Worm (Caenorhabditis elegans): ENCODE data around the gene C29F7.2.

C29F7.2 gene

DNA sequence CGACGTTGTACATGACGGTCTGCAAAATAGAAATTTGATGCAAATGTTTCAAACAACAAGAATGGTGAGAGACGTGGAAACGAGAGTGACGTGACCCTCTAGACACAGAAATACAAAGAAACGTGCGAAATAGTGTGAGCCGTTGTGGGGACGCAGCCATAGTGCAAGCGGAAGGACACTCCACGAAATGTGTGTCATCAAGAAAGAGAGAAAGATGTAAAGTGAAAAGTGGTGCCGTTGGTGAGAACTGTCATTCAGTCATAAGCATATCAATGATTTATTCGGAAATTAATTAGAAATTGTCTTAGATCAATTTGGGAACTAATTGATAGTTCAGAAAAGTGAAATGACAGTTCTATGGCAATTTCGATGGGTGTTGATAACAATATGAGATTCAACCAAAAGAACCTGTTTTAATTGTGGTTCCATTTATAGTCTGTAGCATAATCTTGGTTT, 4.0 kb downstream of the C29F7.2 start, which contains the start of gene C29F7.3 (continued):
- TF ChIP-seq php-3 (GFP tag; IDR thresholded peaks at IDR 0.05): peak; percentile 88
- TF ChIP-seq ama-1 (optimal IDR thresholded peaks at IDR 0.05): no peak
- TF ChIP-seq gei-8 (GFP tag; optimal IDR thresholded peaks at IDR 0.05): peak; percentile 9
- no peak for TF ChIP-seq lin-39 (tag; optimal IDR thresholded peaks at IDR 0.05)
- TF ChIP-seq lin-13 (GFP tag; optimal IDR thresholded peaks at IDR 0.05): no peak
- TF ChIP-seq F10B5.3 (tag; optimal IDR thresholded peaks at IDR 0.05): no peak
- TF ChIP-seq sdz-12 (GFP tag; optimal IDR thresholded peaks at IDR 0.05): no peak
- TF ChIP-seq hlh-30 (tag; optimal IDR thresholded peaks at IDR 0.05; ENCODE audit: insufficient read depth): peak; percentile 50
- TF ChIP-seq zip-11 (GFP tag; IDR thresholded peaks at IDR 0.05): no peak
- TF ChIP-seq nhr-28 (tag; optimal IDR thresholded peaks at IDR 0.05): peak; percentile 97
- TF ChIP-seq F26F4.8 (GFP tag; conservative IDR thresholded peaks at IDR 0.05): no peak
- no peak for TF ChIP-seq set-16 (GFP tag; IDR thresholded peaks at IDR 0.05)
- no peak for TF ChIP-seq vab-7 (GFP tag; IDR thresholded peaks at IDR 0.05)
- no peak for TF ChIP-seq lin-15B (tag; optimal IDR thresholded peaks at IDR 0.05)
- TF ChIP-seq snpc-4 (tag; optimal IDR thresholded peaks at IDR 0.05): no peak
- TF ChIP-seq ZK337.2 (GFP tag; IDR thresholded peaks at IDR 0.05): no peak
- no peak for TF ChIP-seq nhr-10 (tag; optimal IDR thresholded peaks at IDR 0.05)
- TF ChIP-seq daf-16 (GFP tag; optimal IDR thresholded peaks at IDR 0.05): peak in 1 of 2 experiments; percentile 20
- TF ChIP-seq daf-16 (tag; optimal IDR thresholded peaks at IDR 0.05): peak; percentile 3
- no peak for TF ChIP-seq daf-8 (GFP tag; IDR thresholded peaks at IDR 0.05)
- TF ChIP-seq lin-29 (GFP tag; IDR thresholded peaks at IDR 0.05): no peak
- TF ChIP-seq attf-4 (tag; optimal IDR thresholded peaks at IDR 0.05): no peak
- TF ChIP-seq nhr-111 (GFP tag; optimal IDR thresholded peaks at IDR 0.05): no peak
- TF ChIP-seq zfp-2 (tag; optimal IDR thresholded peaks at IDR 0.05): no peak
- TF ChIP-seq nhr-6 (tag; optimal IDR thresholded peaks at IDR 0.05): no peak
- no peak for TF ChIP-seq spr-1 (tag; optimal IDR thresholded peaks at IDR 0.05)
- no peak for TF ChIP-seq ceh-44 (GFP tag; IDR thresholded peaks at IDR 0.05)
- peak; percentile 85 for TF ChIP-seq lin-1 (GFP tag; IDR thresholded peaks at IDR 0.05)
- peak; percentile 56 for TF ChIP-seq hlh-11 (tag; optimal IDR thresholded peaks at IDR 0.05)
- no peak for TF ChIP-seq mdl-1 (tag; optimal IDR thresholded peaks at IDR 0.05)
- TF ChIP-seq zfp-3 (GFP tag; conservative IDR thresholded peaks at IDR 0.05): no peak
- no peak for TF ChIP-seq nhr-77 (tag; optimal IDR thresholded peaks at IDR 0.05)
- no peak for TF ChIP-seq arid-1 (GFP tag; conservative IDR thresholded peaks at IDR 0.05)
- TF ChIP-seq mxl-3 (GFP tag; optimal IDR thresholded peaks at IDR 0.05): peak; percentile 11
- no peak for TF ChIP-seq aha-1 (tag)
- TF ChIP-seq F44E2.7 (GFP tag; IDR thresholded peaks at IDR 0.05): no peak
- no peak for TF ChIP-seq zip-2 (tag; optimal IDR thresholded peaks at IDR 0.05)
- TF ChIP-seq duxl-1 (tag; optimal IDR thresholded peaks at IDR 0.05; ENCODE audit: poor library complexity): no peak
- no peak for TF ChIP-seq ztf-7 (tag; optimal IDR thresholded peaks at IDR 0.05)
- TF ChIP-seq aly-2 (tag; optimal IDR thresholded peaks at IDR 0.05): no peak
- TF ChIP-seq nhr-102 (tag; optimal IDR thresholded peaks at IDR 0.05): no peak
- TF ChIP-seq tra-1 (GFP tag; IDR thresholded peaks at IDR 0.05): peak; percentile 98
- TF ChIP-seq F49E8.2 (tag; optimal IDR thresholded peaks at IDR 0.05; ENCODE audit: borderline replicate concordance): no peak
- TF ChIP-seq madf-9 (GFP tag; conservative IDR thresholded peaks at IDR 0.05): no peak
- no peak for TF ChIP-seq rbr-2 (tag; optimal IDR thresholded peaks at IDR 0.05)
- TF ChIP-seq egl-43 (GFP tag; IDR thresholded peaks at IDR 0.05): no peak
- no peak for TF ChIP-seq cey-2 (tag; optimal IDR thresholded peaks at IDR 0.05; ENCODE audit: borderline replicate concordance, insufficient read depth)
- peak; percentile 9 for TF ChIP-seq mep-1 (tag; optimal IDR thresholded peaks at IDR 0.05)
- no peak for TF ChIP-seq fos-1 (tag; optimal IDR thresholded peaks at IDR 0.05)
- no peak for TF ChIP-seq dmd-9 (GFP tag; IDR thresholded peaks at IDR 0.05)
- TF ChIP-seq Y75B8A.6 (GFP tag; IDR thresholded peaks at IDR 0.05): no peak
- no peak for TF ChIP-seq F37D6.2 (tag; optimal IDR thresholded peaks at IDR 0.05)
- no peak for TF ChIP-seq saeg-2 (GFP tag; IDR thresholded peaks at IDR 0.05)

Data from whole organism, L4 larva.